Fruit fly (Drosophila melanogaster): ENCODE measurements around the gene Mi-2.

The Mi-2 gene

dm6 chr3L:19896280-19896891, 13.6 kb downstream of the Mi-2 start (continued):
- 0 out of 2 replicates have a peak, but pooled peaks have one; percentile 4 for TF ChIP-seq slbo (GFP tag; IDR thresholded peaks at IDR 0.05)
- peak; percentile 97 for TF ChIP-seq CG4360 (GFP tag; IDR thresholded peaks at IDR 0.05)
- TF ChIP-seq mirr (GFP tag; optimal IDR thresholded peaks at IDR 0.05): peak; percentile 20
- TF ChIP-seq CG42726 (GFP tag; IDR thresholded peaks at IDR 0.05; ENCODE audit: partially characterized antibody): no peak
- peak; percentile 7 for TF ChIP-seq stwl (tag; optimal IDR thresholded peaks at IDR 0.05)
- no peak for TF ChIP-seq Gug (GFP tag; IDR thresholded peaks at IDR 0.05)
- no peak for TF ChIP-seq CG12391 (tag; optimal IDR thresholded peaks at IDR 0.05)
- no peak for TF ChIP-seq BEAF-32 (GFP tag; optimal IDR thresholded peaks at IDR 0.05)
- TF ChIP-seq gsb-n (tag; optimal IDR thresholded peaks at IDR 0.05): no peak
- no peak for TF ChIP-seq unc-4 (GFP tag; IDR thresholded peaks at IDR 0.05; ENCODE audit: partially characterized antibody)
- TF ChIP-seq CG7987 (GFP tag; optimal IDR thresholded peaks at IDR 0.05): no peak
- TF ChIP-seq CG33213 (GFP tag; optimal IDR thresholded peaks at IDR 0.05): no peak
- no peak for TF ChIP-seq ap (GFP tag; IDR thresholded peaks at IDR 0.05)
- TF ChIP-seq Camta (GFP tag; optimal IDR thresholded peaks at IDR 0.05): no peak
- no peak for TF ChIP-seq lbe (GFP tag; optimal IDR thresholded peaks at IDR 0.05)
- no peak for TF ChIP-seq tgo (GFP tag; IDR thresholded peaks at IDR 0.05)
- no peak for TF ChIP-seq vvl (GFP tag; IDR thresholded peaks at IDR 0.05)
- no peak for TF ChIP-seq sob (GFP tag; IDR thresholded peaks at IDR 0.05)
- TF ChIP-seq Lim3 (GFP tag; IDR thresholded peaks at IDR 0.05): no peak
- TF ChIP-seq Deaf1 (tag; optimal IDR thresholded peaks at IDR 0.05): no peak
- TF ChIP-seq Rx (GFP tag; IDR thresholded peaks at IDR 0.05): no peak
- no peak for TF ChIP-seq CG10267 (tag; optimal IDR thresholded peaks at IDR 0.05)
- TF ChIP-seq CG14667 (GFP tag; IDR thresholded peaks at IDR 0.05): no peak
- TF ChIP-seq dmrt99B (tag; optimal IDR thresholded peaks at IDR 0.05): no peak
- TF ChIP-seq CG34422 (GFP tag; IDR thresholded peaks at IDR 0.05): no peak
- TF ChIP-seq CG4730 (GFP tag; IDR thresholded peaks at IDR 0.05): no peak
- TF ChIP-seq bowl (GFP tag; IDR thresholded peaks at IDR 0.05): no peak
- no peak for TF ChIP-seq her (GFP tag; optimal IDR thresholded peaks at IDR 0.05)
- TF ChIP-seq CG9609 (GFP tag; optimal IDR thresholded peaks at IDR 0.05): no peak
- TF ChIP-seq twi (tag; optimal IDR thresholded peaks at IDR 0.05): no peak
- TF ChIP-seq CG12659 (GFP tag; optimal IDR thresholded peaks at IDR 0.05): no peak
- no peak for TF ChIP-seq E2f2 (GFP tag; IDR thresholded peaks at IDR 0.05)
- TF ChIP-seq Mrtf (GFP tag; IDR thresholded peaks at IDR 0.05): no peak
- peak; percentile 36 for TF ChIP-seq grn (GFP tag; optimal IDR thresholded peaks at IDR 0.05)
- TF ChIP-seq z (GFP tag; IDR thresholded peaks at IDR 0.05): no peak
- TF ChIP-seq pzg (GFP tag; optimal IDR thresholded peaks at IDR 0.05): no peak
- TF ChIP-seq Ets97D (GFP tag; optimal IDR thresholded peaks at IDR 0.05): no peak
- TF ChIP-seq hth (optimal IDR thresholded peaks at IDR 0.05): no peak
- TF ChIP-seq caup (GFP tag; optimal IDR thresholded peaks at IDR 0.05; ENCODE audit: severe bottlenecking): no peak
- TF ChIP-seq HLHmδ (GFP tag; optimal IDR thresholded peaks at IDR 0.05): peak; percentile 5
- peak; percentile 59 for TF ChIP-seq Blimp-1 (GFP tag; optimal IDR thresholded peaks at IDR 0.05)
- no peak for TF ChIP-seq ems (GFP tag; optimal IDR thresholded peaks at IDR 0.05)
- TF ChIP-seq CG1647 (GFP tag; optimal IDR thresholded peaks at IDR 0.05): no peak
- no peak for TF ChIP-seq NFAT (GFP tag; IDR thresholded peaks at IDR 0.05)
- no peak for TF ChIP-seq ATbp (GFP tag; optimal IDR thresholded peaks at IDR 0.05)
- TF ChIP-seq chinmo (GFP tag; IDR thresholded peaks at IDR 0.05; ENCODE audit: partially characterized antibody): peak; percentile 82; the same call in 2 of the 4 replicates
- TF ChIP-seq CG15269 (tag; optimal IDR thresholded peaks at IDR 0.05): peak; percentile 22
- no peak for TF ChIP-seq H2.0 (GFP tag; IDR thresholded peaks at IDR 0.05)
- TF ChIP-seq CG17568 (GFP tag; optimal IDR thresholded peaks at IDR 0.05): no peak
- no peak for TF ChIP-seq inv (GFP tag; IDR thresholded peaks at IDR 0.05; ENCODE audit: partially characterized antibody)
- no peak for TF ChIP-seq gsb (GFP tag; IDR thresholded peaks at IDR 0.05)

All from whole organism, embryonic.